Worm (Caenorhabditis elegans) whole organism, L3 larva: Measurements from ENCODE around the gene nhr-133.

Source experiments
- R02D3.7 ChIP-seq: fragments of 150-350 bp; optimal IDR thresholded peaks from 2 replicates; lab custom pipeline; 2014; ENCODE audit warnings: missing biosample characterization, missing genetic modification characterization
- ZK546.5 ChIP-seq: sonication (generic microtip); optimal IDR thresholded peaks from 2 replicates; lab custom pipeline; 2017; ENCODE audit warnings: missing biosample characterization, missing genetic modification characterization
- ama-1 ChIP-seq: fragments of 150-350 bp; optimal IDR thresholded peaks from 2 replicates; lab custom pipeline; 2018
- ceh-16 ChIP-seq: sonication (generic microtip); optimal IDR thresholded peaks from 2 replicates; lab custom pipeline; 2017; ENCODE audit warnings: missing biosample characterization, missing genetic modification characterization
- ceh-28 ChIP-seq: fragments of 150-350 bp; optimal IDR thresholded peaks from 2 replicates; lab custom pipeline; 2014; ENCODE audit warnings: missing biosample characterization, missing genetic modification reagents, missing genetic modification characterization
- ceh-82 ChIP-seq: fragments of 150-350 bp; optimal IDR thresholded peaks from 2 replicates; lab custom pipeline; 2014; ENCODE audit warnings: missing biosample characterization, missing genetic modification characterization
- egl-27 ChIP-seq: sonication (generic microtip); optimal IDR thresholded peaks from 4 replicates; lab custom pipeline; 2017; ENCODE audit warnings: missing biosample characterization, missing genetic modification reagents, missing genetic modification characterization
- egl-5 ChIP-seq: fragments of 150-350 bp; optimal IDR thresholded peaks from 2 replicates; lab custom pipeline; 2017; ENCODE audit warnings: missing biosample characterization, missing genetic modification reagents, missing genetic modification characterization, inconsistent platforms
- elt-1 ChIP-seq: fragments of 150-350 bp; optimal IDR thresholded peaks from 2 replicates; lab custom pipeline; 2014; ENCODE audit warnings: missing biosample characterization, missing genetic modification characterization
- elt-2 ChIP-seq: sonication (generic microtip); optimal IDR thresholded peaks from 2 replicates; lab custom pipeline; 2016; ENCODE audit warnings: missing genetic modification reagents, mild to moderate bottlenecking, missing genetic modification characterization, missing compliant biosample characterization
- elt-3 ChIP-seq, 3 experiments: fragments of 150-350 bp in 1 of 3; sonication (generic microtip) in 2 of 3; optimal IDR thresholded peaks; 2 replicates in 2 of 3; 4 replicates in 1 of 3; lab custom pipeline; 2014 to 2017; ENCODE audit warnings: missing biosample characterization in 3 of 3, missing genetic modification characterization in 3 of 3
- eor-1 ChIP-seq, 2 experiments: fragments of 150-350 bp; optimal IDR thresholded peaks; 2 replicates each; lab custom pipeline; 2014 to 2018; ENCODE audit warnings: missing biosample characterization in 2 of 2, missing genetic modification characterization in 2 of 2
- fkh-10 ChIP-seq: sonication (generic microtip); optimal IDR thresholded peaks from 2 replicates; lab custom pipeline; 2017; ENCODE audit warnings: missing biosample characterization, missing genetic modification reagents, missing genetic modification characterization
- fos-1 ChIP-seq: fragments of 150-350 bp; optimal IDR thresholded peaks from 2 replicates; lab custom pipeline; 2014; ENCODE audit warnings: missing biosample characterization, missing genetic modification characterization
- hmg-11 ChIP-seq: sonication (generic microtip); optimal IDR thresholded peaks from 2 replicates; lab custom pipeline; 2016; ENCODE audit warnings: missing genetic modification characterization, missing compliant biosample characterization
- jun-1 ChIP-seq: fragments of 150-350 bp; optimal IDR thresholded peaks from 2 replicates; lab custom pipeline; 2014; ENCODE audit warnings: missing biosample characterization, missing genetic modification reagents, missing genetic modification characterization
- lin-15B ChIP-seq: fragments of 150-350 bp; optimal IDR thresholded peaks from 2 replicates; lab custom pipeline; 2014; ENCODE audit warnings: missing biosample characterization, missing genetic modification characterization
- lsy-12 ChIP-seq: sonication (generic microtip); optimal IDR thresholded peaks from 2 replicates; lab custom pipeline; 2016; ENCODE audit warnings: mild to moderate bottlenecking, missing genetic modification characterization, missing compliant biosample characterization
- nhr-12 ChIP-seq: fragments of 150-350 bp; optimal IDR thresholded peaks from 2 replicates; lab custom pipeline; 2014; ENCODE audit warnings: missing biosample characterization, missing genetic modification characterization
- nhr-23 ChIP-seq: fragments of 150-350 bp; optimal IDR thresholded peaks from 2 replicates; lab custom pipeline; 2014; ENCODE audit warnings: missing biosample characterization, missing genetic modification reagents, missing genetic modification characterization
- nhr-237 ChIP-seq: fragments of 150-350 bp; optimal IDR thresholded peaks from 2 replicates; lab custom pipeline; 2014; ENCODE audit warnings: missing biosample characterization, missing genetic modification characterization
- nhr-28 ChIP-seq: fragments of 150-350 bp; optimal IDR thresholded peaks from 2 replicates; lab custom pipeline; 2014; ENCODE audit warnings: missing biosample characterization, missing genetic modification characterization
- nhr-67 ChIP-seq: fragments of 150-350 bp; optimal IDR thresholded peaks from 2 replicates; lab custom pipeline; 2014; ENCODE audit warnings: missing biosample characterization, missing genetic modification characterization
- nhr-77 ChIP-seq: fragments of 150-350 bp; optimal IDR thresholded peaks from 2 replicates; lab custom pipeline; 2014; ENCODE audit warnings: missing biosample characterization, missing genetic modification characterization
- pha-4 ChIP-seq: fragments of 150-350 bp; optimal IDR thresholded peaks from 2 replicates; lab custom pipeline; 2014; ENCODE audit warnings: missing biosample characterization, missing genetic modification reagents, missing genetic modification characterization
- pqm-1 ChIP-seq: fragments of 150-350 bp; optimal IDR thresholded peaks from 2 replicates; lab custom pipeline; 2017; ENCODE audit warnings: missing biosample characterization, missing genetic modification characterization, inconsistent platforms
- sea-2 ChIP-seq: fragments of 150-350 bp; sonication (generic microtip); optimal IDR thresholded peaks from 4 replicates; lab custom pipeline; 2014; ENCODE audit warnings: missing biosample characterization, missing genetic modification reagents, missing genetic modification characterization
- skn-1 ChIP-seq: fragments of 150-350 bp; optimal IDR thresholded peaks from 2 replicates; lab custom pipeline; 2014; ENCODE audit warnings: missing biosample characterization, missing genetic modification characterization
- snpc-4 ChIP-seq: fragments of 150-350 bp; optimal IDR thresholded peaks from 2 replicates; lab custom pipeline; 2014; ENCODE audit warnings: missing biosample characterization, missing genetic modification characterization
- unc-62 ChIP-seq: fragments of 150-350 bp; sonication (generic microtip); optimal IDR thresholded peaks from 4 replicates; lab custom pipeline; 2014; ENCODE audit warnings: missing biosample characterization, missing genetic modification reagents, missing genetic modification characterization
- ztf-4 ChIP-seq: fragments of 150-350 bp; optimal IDR thresholded peaks from 2 replicates; lab custom pipeline; 2014; ENCODE audit warnings: missing biosample characterization, missing genetic modification characterization

nhr-133 gene

DNA sequence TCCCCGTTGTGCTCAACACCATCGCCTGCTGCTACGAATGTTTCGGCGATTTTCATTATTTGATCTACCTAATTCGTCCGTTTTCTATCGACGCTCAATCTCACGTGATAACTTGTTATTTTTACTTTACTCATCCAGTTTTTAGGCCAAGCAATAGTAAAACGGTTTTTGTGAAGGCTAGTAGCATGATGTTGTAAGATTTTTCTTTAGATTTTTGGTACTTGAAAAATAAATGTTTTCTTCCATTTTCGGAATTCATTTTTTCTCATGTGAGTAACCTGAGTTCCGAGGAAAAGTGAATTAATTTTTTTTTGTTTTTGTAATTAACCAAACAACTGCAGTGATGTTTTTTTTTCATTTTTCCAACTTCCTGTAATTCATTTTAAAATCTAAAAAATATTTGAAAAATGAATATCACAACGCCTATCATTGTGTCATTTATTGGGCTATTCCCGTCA lies 34.6 kb downstream of the nhr-133 start, which contains the start of gene srbc-17:
Gene srbc-17, plus strand, starts transcription at position 408 of the 458 bp plus-strand sequence.
- TF ChIP-seq egl-27 (no peak), unc-62 (GFP tag; lab: Kevin White, UChicago) (no peak), ama-1 (lab: Kevin White, UChicago) (no peak), pha-4 (tag; lab: Kevin White, UChicago) (no peak), egl-5 (tag; lab: Kevin White, UChicago) (no peak), elt-1 (tag; lab: Kevin White, UChicago) (no peak), ceh-16 (tag; lab: Kevin White, UChicago) (no peak), nhr-67 (tag; lab: Kevin White, UChicago) (no peak), elt-2 (no peak), eor-1 (tag; optimal IDR thresholded peaks at IDR 0.05; lab: Kevin White, UChicago) (no peak), hmg-11 (tag; lab: Kevin White, UChicago) (no peak)

DNA sequence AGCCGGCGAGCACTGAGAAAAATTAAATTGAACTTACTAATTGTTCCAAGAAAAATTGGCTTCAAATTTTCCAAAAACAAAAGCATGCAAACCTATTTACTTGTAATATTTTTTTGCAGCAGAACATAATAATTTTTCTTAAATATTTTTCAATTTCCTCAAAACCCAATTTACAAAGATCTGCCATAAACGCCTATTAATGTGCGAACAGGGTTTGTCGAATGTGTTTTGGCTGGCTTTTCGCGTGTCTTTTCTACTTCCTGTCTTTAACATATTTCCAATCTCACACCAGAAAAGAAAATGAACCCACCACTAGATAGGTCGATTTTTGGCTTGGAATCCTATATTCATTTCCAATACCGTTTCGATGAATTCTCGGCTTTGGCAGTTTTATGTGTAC lies 36.7 kb downstream of the nhr-133 start, which contains the start of gene C45H4.18:
Gene C45H4.18, plus strand, starts transcription at position 301 of the 400 bp plus-strand sequence.
- TF ChIP-seq sea-2 (GFP tag; lab: Kevin White, UChicago) (no peak), pqm-1 (tag; lab: Kevin White, UChicago) (no peak), nhr-77 (no peak), elt-1 (tag; lab: Kevin White, UChicago) (no peak), ceh-28 (tag; lab: Kevin White, UChicago) (no peak), lin-15B (no peak), elt-2 (no peak), nhr-28 (tag; lab: Kevin White, UChicago) (no peak)

DNA sequence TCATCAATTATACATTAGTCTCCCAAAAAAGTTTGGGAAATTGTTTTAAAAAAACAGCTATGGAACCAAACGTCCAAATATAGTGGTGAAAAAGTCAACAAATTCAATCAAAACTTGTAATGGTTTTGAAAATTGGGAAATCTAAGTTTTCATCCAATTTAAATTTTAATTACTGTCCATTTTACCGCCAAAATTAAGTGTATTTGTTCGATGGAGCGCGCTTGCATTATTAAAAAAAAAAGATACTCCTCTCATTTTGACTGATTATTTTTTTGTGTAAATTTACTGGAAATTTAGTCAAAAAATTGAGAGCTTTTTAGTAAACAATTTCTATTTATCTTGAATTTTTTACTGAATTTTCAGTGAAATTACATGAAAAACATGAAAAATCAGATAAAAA lies 37.5 kb downstream of the nhr-133 start:
- TF ChIP-seq ceh-82 (tag; lab: Kevin White, UChicago) (no peak), nhr-23 (tag; lab: Kevin White, UChicago) (no peak)

DNA sequence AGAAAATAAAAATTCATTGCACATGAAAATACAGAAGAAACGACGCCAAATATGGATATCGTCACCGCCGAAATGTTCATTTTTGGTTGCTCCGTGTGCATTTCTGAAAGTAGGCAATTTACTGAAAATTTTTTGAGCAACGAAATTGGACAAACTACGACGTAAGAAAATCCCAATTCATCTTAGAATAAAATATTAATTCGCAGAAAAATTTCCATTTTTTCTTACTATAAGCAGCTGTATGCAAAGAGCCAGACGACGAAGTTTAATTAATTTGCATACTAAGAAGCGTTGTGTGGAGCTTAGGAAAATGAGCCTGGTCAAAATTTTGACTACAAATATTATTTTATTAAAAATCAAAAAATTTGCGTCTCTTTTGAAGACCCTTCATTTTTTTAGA lies 45.2 kb downstream of the nhr-133 start, which contains the start of gene srbc-19:
Gene srbc-19, minus strand, starts transcription at position 101 of the 400 bp plus-strand sequence.
- TF ChIP-seq ZK546.5 (no peak), ztf-4 (tag; lab: Kevin White, UChicago) (no peak), nhr-237 (tag; lab: Kevin White, UChicago) (no peak), snpc-4 (tag; lab: Kevin White, UChicago) (no peak), nhr-67 (tag; lab: Kevin White, UChicago) (no peak), fkh-10 (GFP tag; lab: Kevin White, UChicago) (no peak), nhr-77 (no peak), jun-1 (tag; lab: Kevin White, UChicago) (no peak), ceh-28 (tag; lab: Kevin White, UChicago) (no peak), lsy-12 (tag; lab: Kevin White, UChicago) (no peak), skn-1 (tag; lab: Kevin White, UChicago) (no peak), hmg-11 (tag; lab: Kevin White, UChicago) (no peak), ceh-82 (tag; lab: Kevin White, UChicago) (no peak), elt-2 (no peak), fos-1 (tag; lab: Kevin White, UChicago) (no peak), R02D3.7 (tag; lab: Kevin White, UChicago) (no peak)

DNA sequence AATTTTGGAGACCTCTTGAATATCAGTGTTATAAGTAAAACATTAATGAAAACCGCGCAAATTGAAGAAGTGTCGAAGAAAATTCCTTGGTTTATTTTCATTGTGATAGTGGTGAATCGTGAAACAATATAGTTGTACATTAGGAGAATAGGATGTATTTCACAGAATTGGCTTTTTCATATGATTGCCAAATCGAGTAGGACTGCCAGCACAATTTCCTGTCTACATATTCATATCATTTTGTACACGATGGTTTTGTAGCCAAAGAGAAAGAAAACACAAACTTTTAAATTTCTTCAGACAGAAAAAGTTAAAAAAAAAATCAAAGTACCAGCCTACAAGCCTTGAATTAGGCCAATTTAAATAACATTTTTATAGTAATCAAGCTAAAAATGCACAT lies 48.2 kb downstream of the nhr-133 start, which contains the start of gene str-255:
Gene str-255, minus strand, starts transcription at position 101 of the 400 bp plus-strand sequence.
- TF ChIP-seq ceh-82 (tag; lab: Kevin White, UChicago) (no peak), nhr-12 (no peak), elt-3 (tag; optimal IDR thresholded peaks at IDR 0.05; lab: Kevin White, UChicago) (no peak)
